Fruit fly (Drosophila melanogaster) whole organism, embryonic: ENCODE data around the gene CG32809.

Source experiments
- Asciz ChIP-seq: fragments of 200-800 bp; sonication (Bioruptor generic); optimal IDR thresholded peaks from 2 replicates; lab custom pipeline; 2017; ENCODE audit warnings: missing biosample characterization, mild to moderate bottlenecking, missing genetic modification characterization, missing genetic modification reagents
- Bgb ChIP-seq: fragments of 200-800 bp; sonication (Bioruptor generic); IDR thresholded peaks from 2 replicates; pipeline ENCODE4 v1.3.6; 2022; ENCODE audit warnings: missing biosample characterization, missing genetic modification characterization; ENCODE audit not compliant: partially characterized antibody
- CG6689 ChIP-seq: fragments of 200-800 bp; sonication (Bioruptor generic); IDR thresholded peaks from 2 replicates; pipeline ENCODE4 v1.3.6; 2022; ENCODE audit warnings: missing biosample characterization, missing genetic modification characterization
- CG7839 ChIP-seq: fragments of 200-800 bp; sonication (Bioruptor generic); optimal IDR thresholded peaks from 3 replicates; lab custom pipeline; 2018; ENCODE audit warnings: missing biosample characterization, mild to moderate bottlenecking, missing genetic modification characterization, moderate library complexity
- dimm ChIP-seq: fragments of 200-800 bp; sonication (Bioruptor generic); IDR thresholded peaks from 2 replicates; pipeline ENCODE4 v1.3.6; 2022; ENCODE audit warnings: missing biosample characterization, missing genetic modification characterization
- pros ChIP-seq: fragments of 200-800 bp; sonication (Bioruptor generic); optimal IDR thresholded peaks from 3 replicates; lab custom pipeline; 2019; ENCODE audit warnings: missing biosample characterization, mild to moderate bottlenecking, missing genetic modification characterization, moderate library complexity
- ro ChIP-seq: fragments of 200-800 bp; sonication (Bioruptor generic); IDR thresholded peaks from 2 replicates; pipeline ENCODE4 v1.3.6; 2022; ENCODE audit warnings: missing biosample characterization, missing genetic modification characterization
- vvl ChIP-seq: fragments of 200-800 bp; sonication (Bioruptor generic); IDR thresholded peaks from 2 replicates; pipeline ENCODE4 v1.3.6; 2022; ENCODE audit warnings: missing biosample characterization, missing genetic modification characterization

DNA sequence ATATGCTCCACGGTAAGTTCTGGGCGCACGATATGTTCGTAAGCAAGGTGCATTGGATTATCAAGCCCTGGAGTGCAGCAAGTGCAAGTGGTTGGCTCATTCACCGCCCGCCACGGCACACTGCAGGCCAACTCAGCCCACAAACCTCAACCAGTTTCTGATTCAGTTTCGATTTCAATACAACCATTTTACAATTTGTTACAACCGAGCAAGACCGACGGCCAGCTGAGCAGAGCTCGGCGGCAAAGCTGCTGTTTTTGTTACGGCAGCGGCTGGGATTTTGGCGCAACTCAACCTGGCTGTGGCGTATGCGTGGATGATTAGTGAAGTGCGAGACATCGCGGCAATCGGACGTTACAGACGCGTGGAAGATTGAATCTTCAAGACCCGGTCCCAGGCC, 6.3 kb downstream of the CG32809 start, which contains the start of gene b6:
- TF ChIP-seq Asciz (GFP tag; lab: Kevin White, UChicago) (no peak), CG7839 (tag; lab: Kevin White, UChicago) (no peak), dimm (GFP tag; lab: Robert Waterston, UW) (no peak), pros (no peak), CG6689 (no peak), Bgb (no peak), ro (GFP tag; lab: Robert Waterston, UW) (no peak), vvl (GFP tag; lab: Robert Waterston, UW) (no peak)
